Worm (Caenorhabditis elegans): ENCODE results near the gene cyp-13A10.

Gene cyp-13A10

ce11 chrII:9619402-9619862, 43.3 kb downstream of the cyp-13A10 start (continued):
- TF ChIP-seq lin-35 (GFP tag; optimal IDR thresholded peaks at IDR 0.05): no peak
- no peak for TF ChIP-seq hrde-1 (tag; optimal IDR thresholded peaks at IDR 0.05; ENCODE audit: borderline replicate concordance)
- no peak for TF ChIP-seq Y67H2A.10 (GFP tag; conservative IDR thresholded peaks at IDR 0.05)
- TF ChIP-seq K11D2.4 (GFP tag; IDR thresholded peaks at IDR 0.05): peak; percentile 19; the same call in 1 of the 2 replicates
- TF ChIP-seq snpc-4 (GFP tag; optimal IDR thresholded peaks at IDR 0.05): no peak
- TF ChIP-seq snpc-4 (tag; optimal IDR thresholded peaks at IDR 0.05): peak in 3 of 4 experiments; percentile 3 to 32 (median 6)
- 0 out of 2 replicates have a peak, but pooled peaks have one; percentile 36 for TF ChIP-seq Y56A3A.18 (GFP tag; IDR thresholded peaks at IDR 0.05)
- no peak for TF ChIP-seq madf-3 (GFP tag; IDR thresholded peaks at IDR 0.05)
- 0 out of 2 replicates have a peak, but pooled peaks have one; percentile 11 for TF ChIP-seq C06A6.2 (GFP tag; conservative IDR thresholded peaks at IDR 0.05)
- peak; percentile 47 for TF ChIP-seq atf-7 (tag; optimal IDR thresholded peaks at IDR 0.05)
- TF ChIP-seq F57C9.4 (tag; optimal IDR thresholded peaks at IDR 0.05): peak; percentile 43
- TF ChIP-seq him-1 (tag; optimal IDR thresholded peaks at IDR 0.05): no peak
- TF ChIP-seq mxl-1 (tag; optimal IDR thresholded peaks at IDR 0.05): no peak
- TF ChIP-seq fkh-3 (tag; optimal IDR thresholded peaks at IDR 0.05): no peak
- TF ChIP-seq mel-28 (tag; optimal IDR thresholded peaks at IDR 0.05; ENCODE audit: borderline replicate concordance): no peak
- no peak for TF ChIP-seq hlh-12 (tag; optimal IDR thresholded peaks at IDR 0.05)
- no peak for TF ChIP-seq egrh-3 (GFP tag; IDR thresholded peaks at IDR 0.05)
- TF ChIP-seq lir-1 (GFP tag; conservative IDR thresholded peaks at IDR 0.05): no peak
- TF ChIP-seq sea-2 (GFP tag; IDR thresholded peaks at IDR 0.05): no peak
- peak; percentile 27 for TF ChIP-seq ztf-26 (tag; optimal IDR thresholded peaks at IDR 0.05)
- TF ChIP-seq zfh-2 (GFP tag; conservative IDR thresholded peaks at IDR 0.05): 0 out of 2 replicates have a peak, but pooled peaks have one; percentile 25
- no peak for TF ChIP-seq pha-4 (tag; optimal IDR thresholded peaks at IDR 0.05)
- peak; percentile 41; the same call in 1 of the 2 replicates for TF ChIP-seq B0336.3 (GFP tag; IDR thresholded peaks at IDR 0.05)
- no peak for TF ChIP-seq xnd-1 (tag; optimal IDR thresholded peaks at IDR 0.05)
- TF ChIP-seq efl-1 (GFP tag; optimal IDR thresholded peaks at IDR 0.05): no peak
- no peak for TF ChIP-seq F52B5.7 (tag; optimal IDR thresholded peaks at IDR 0.05)
- no peak for TF ChIP-seq sptf-2 (GFP tag; optimal IDR thresholded peaks at IDR 0.05)
- TF ChIP-seq repo-1 (tag; optimal IDR thresholded peaks at IDR 0.05): no peak
- no peak for TF ChIP-seq lag-1 (GFP tag; IDR thresholded peaks at IDR 0.05)
- no peak for TF ChIP-seq ztf-6 (GFP tag; IDR thresholded peaks at IDR 0.05)

DNA sequence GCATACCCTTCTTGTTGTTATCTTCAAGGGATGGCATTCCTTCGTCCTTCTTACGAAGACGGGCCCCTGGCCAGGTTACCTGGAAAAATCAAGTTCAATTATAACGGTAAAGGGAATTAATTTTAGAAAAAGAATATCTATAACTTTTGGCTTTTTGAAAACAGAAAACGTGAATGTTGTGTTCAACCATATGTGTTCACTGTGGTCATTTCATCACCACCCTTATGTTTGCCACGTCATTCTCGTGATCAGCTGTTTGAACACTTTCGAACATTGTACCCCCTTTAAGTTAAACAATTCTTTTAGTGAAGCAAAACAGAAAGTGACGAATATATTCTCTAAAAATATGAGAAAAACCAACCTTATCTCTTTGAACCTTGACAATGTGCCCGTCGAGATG, 43.9 kb downstream of the cyp-13A10 start:
- peak; percentile 37 for TF ChIP-seq ZK185.1 (tag; optimal IDR thresholded peaks at IDR 0.05; ENCODE audit: poor library complexity, severe bottlenecking)
- TF ChIP-seq zim-3 (tag; optimal IDR thresholded peaks at IDR 0.05): peak; percentile 36
- TF ChIP-seq mes-4 (tag; optimal IDR thresholded peaks at IDR 0.05): no peak
- peak; percentile 16; the same call in 1 of the 2 replicates for TF ChIP-seq let-526 (GFP tag; IDR thresholded peaks at IDR 0.05)
- TF ChIP-seq F10E7.11 (tag; optimal IDR thresholded peaks at IDR 0.05): peak; percentile 6
- no peak for TF ChIP-seq egl-44 (GFP tag; IDR thresholded peaks at IDR 0.05)
- 0 out of 2 replicates have a peak, but pooled peaks have one; percentile 5 for TF ChIP-seq Y95B8A.8 (GFP tag; IDR thresholded peaks at IDR 0.05)
- TF ChIP-seq cebp-1 (GFP tag; IDR thresholded peaks at IDR 0.05): peak; percentile 75
- peak; percentile 75 for TF ChIP-seq cebp-1 (tag; optimal IDR thresholded peaks at IDR 0.05)
- no peak for TF ChIP-seq ztf-6 (GFP tag; IDR thresholded peaks at IDR 0.05)
- TF ChIP-seq mxl-1 (tag; optimal IDR thresholded peaks at IDR 0.05): no peak
- no peak for TF ChIP-seq ceh-100 (GFP tag; IDR thresholded peaks at IDR 0.05)

Data from whole organism, young adult.